Worm (Caenorhabditis elegans) whole organism, young adult: ENCODE results near the gene srx-82.
A peak's percentile ranks its signal among the peaks of the same experiment; 100 is the strongest.

Experiments
- B0336.3 ChIP-seq: fragments of 200-800 bp; sonication (Bioruptor generic); IDR thresholded peaks from 2 replicates; pipeline ENCODE4 v1.3.6; 2022; ENCODE audit warnings: missing genetic modification characterization, missing compliant biosample characterization
- D2030.7 ChIP-seq: fragments of 200-800 bp; sonication (Bioruptor generic); IDR thresholded peaks from 2 replicates; pipeline ENCODE4 v1.3.6; 2022; ENCODE audit warnings: missing genetic modification reagents, missing genetic modification characterization, missing compliant biosample characterization
- F10E7.11 ChIP-seq: sonication (generic microtip); optimal IDR thresholded peaks from 2 replicates; lab custom pipeline; 2017; ENCODE audit warnings: mild to moderate bottlenecking, missing genetic modification characterization, moderate library complexity, missing compliant biosample characterization
- F49E8.2 ChIP-seq: sonication (generic microtip); optimal IDR thresholded peaks from 3 replicates; lab custom pipeline; 2017; ENCODE audit warnings: missing genetic modification characterization, mild to moderate bottlenecking, missing compliant biosample characterization, antibody characterized with exemption, moderate library complexity; ENCODE audit not compliant: insufficient read depth
- F55B11.4 ChIP-seq: sonication (generic microtip); optimal IDR thresholded peaks from 2 replicates; lab custom pipeline; 2016; ENCODE audit warnings: missing compliant biosample characterization, missing genetic modification characterization, borderline replicate concordance; ENCODE audit not compliant: insufficient read depth
- K11D2.4 ChIP-seq: fragments of 200-800 bp; sonication (Bioruptor generic); IDR thresholded peaks from 2 replicates; pipeline ENCODE4 v1.3.6; 2022; ENCODE audit warnings: missing genetic modification reagents, missing genetic modification characterization, missing compliant biosample characterization
- Y79H2A.3 ChIP-seq: fragments of 200-800 bp; sonication (Bioruptor generic); conservative IDR thresholded peaks from 2 replicates; pipeline ENCODE4 v1.3.6; 2022; ENCODE audit warnings: missing genetic modification reagents, missing genetic modification characterization, missing compliant biosample characterization
- attf-5 ChIP-seq: fragments of 200-800 bp; sonication (Bioruptor generic); optimal IDR thresholded peaks from 2 replicates; lab custom pipeline; 2018; ENCODE audit warnings: mild to moderate bottlenecking, missing genetic modification characterization, missing compliant biosample characterization
- attf-6 ChIP-seq: fragments of 200-800 bp; sonication (Bioruptor generic); IDR thresholded peaks from 2 replicates; pipeline ENCODE4 v1.3.6; 2022; ENCODE audit warnings: missing genetic modification reagents, missing genetic modification characterization, missing compliant biosample characterization
- ceh-100 ChIP-seq: fragments of 200-800 bp; sonication (Bioruptor generic); IDR thresholded peaks from 2 replicates; pipeline ENCODE4 v1.3.6; 2022; ENCODE audit warnings: missing genetic modification reagents, missing genetic modification characterization, missing compliant biosample characterization
- dpl-1 ChIP-seq: fragments of 150-350 bp; optimal IDR thresholded peaks from 2 replicates; lab custom pipeline; 2014; ENCODE audit warnings: missing biosample characterization, missing genetic modification reagents, missing genetic modification characterization
- egl-18 ChIP-seq: fragments of 200-800 bp; sonication (Bioruptor generic); IDR thresholded peaks from 2 replicates; pipeline ENCODE4 v1.3.6; 2022; ENCODE audit warnings: missing genetic modification reagents, missing genetic modification characterization, missing compliant biosample characterization
- ekl-4 ChIP-seq: fragments of 200-800 bp; sonication (Bioruptor generic); IDR thresholded peaks from 2 replicates; pipeline ENCODE4 v1.3.6; 2022; ENCODE audit warnings: missing genetic modification reagents, missing genetic modification characterization, missing compliant biosample characterization
- him-1 ChIP-seq: sonication (generic microtip); optimal IDR thresholded peaks from 2 replicates; lab custom pipeline; 2016; ENCODE audit warnings: missing genotype, missing genetic modification reagents, missing genetic modification characterization, missing compliant biosample characterization
- hmg-1.2 ChIP-seq: fragments of 200-800 bp; sonication (Bioruptor generic); IDR thresholded peaks from 2 replicates; pipeline ENCODE4 v1.3.6; 2022; ENCODE audit warnings: missing genetic modification reagents, missing genetic modification characterization, missing compliant biosample characterization
- hmg-20 ChIP-seq: fragments of 200-800 bp; sonication (Bioruptor generic); IDR thresholded peaks from 2 replicates; pipeline ENCODE4 v1.3.6; 2022; ENCODE audit warnings: missing genetic modification reagents, missing genetic modification characterization, missing compliant biosample characterization
- let-607 ChIP-seq, 2 experiments: fragments of 200-800 bp in 1 of 2; sonication (Bioruptor generic) in 1 of 2; sonication (generic microtip) in 1 of 2; optimal IDR thresholded peaks; 2 replicates each; lab custom pipeline; 2016 to 2018; ENCODE audit warnings: mild to moderate bottlenecking in 2 of 2, missing compliant biosample characterization in 2 of 2, missing genetic modification characterization in 2 of 2, moderate library complexity in 2 of 2, missing genotype in 1 of 2
- lin-26 ChIP-seq: fragments of 200-800 bp; sonication (Bioruptor generic); IDR thresholded peaks from 2 replicates; pipeline ENCODE4 v1.3.6; 2022; ENCODE audit warnings: missing genetic modification reagents, missing genetic modification characterization, missing compliant biosample characterization
- lin-40 ChIP-seq: sonication (generic microtip); optimal IDR thresholded peaks from 2 replicates; lab custom pipeline; 2016; ENCODE audit warnings: missing genetic modification characterization, mild to moderate bottlenecking, missing compliant biosample characterization, missing genotype, missing genetic modification reagents
- lsl-1 ChIP-seq: fragments of 200-800 bp; sonication (Bioruptor generic); optimal IDR thresholded peaks from 2 replicates; lab custom pipeline; 2018; ENCODE audit warnings: mild to moderate bottlenecking, missing genetic modification characterization, moderate library complexity, missing compliant biosample characterization
- madf-3 ChIP-seq: fragments of 200-800 bp; sonication (Bioruptor generic); IDR thresholded peaks from 2 replicates; pipeline ENCODE4 v1.3.6; 2022; ENCODE audit warnings: missing genetic modification reagents, missing genetic modification characterization, missing compliant biosample characterization
- madf-6 ChIP-seq: fragments of 200-800 bp; sonication (Bioruptor generic); IDR thresholded peaks from 2 replicates; pipeline ENCODE4 v1.3.6; 2022; ENCODE audit warnings: missing genetic modification reagents, missing genetic modification characterization, missing compliant biosample characterization
- madf-8 ChIP-seq: fragments of 200-800 bp; sonication (Bioruptor generic); conservative IDR thresholded peaks from 2 replicates; pipeline ENCODE4 v1.3.6; 2022; ENCODE audit warnings: missing genetic modification reagents, missing genetic modification characterization, missing compliant biosample characterization
- nhr-120 ChIP-seq: fragments of 200-800 bp; sonication (Bioruptor generic); IDR thresholded peaks from 2 replicates; pipeline ENCODE4 v1.3.6; 2022; ENCODE audit warnings: missing genetic modification characterization, missing compliant biosample characterization
- rcor-1 ChIP-seq: fragments of 200-800 bp; sonication (Bioruptor generic); IDR thresholded peaks from 2 replicates; pipeline ENCODE4 v1.3.6; 2022; ENCODE audit warnings: missing genetic modification reagents, missing genetic modification characterization, missing compliant biosample characterization
- rec-8 ChIP-seq, 2 experiments: sonication (generic microtip); optimal IDR thresholded peaks; 2 replicates each; lab custom pipeline; 2016; ENCODE audit warnings: mild to moderate bottlenecking in 2 of 2, missing genetic modification characterization in 2 of 2, missing genetic modification reagents in 2 of 2, missing genotype in 2 of 2, missing biosample characterization in 1 of 2, missing compliant biosample characterization in 1 of 2, moderate library complexity in 1 of 2
- rpc-1 ChIP-seq, 2 experiments: fragments of 150-350 bp in 1 of 2; sonication (generic microtip) in 1 of 2; optimal IDR thresholded peaks; 2 replicates each; lab custom pipeline; 2014 to 2018; ENCODE audit warnings: missing biosample characterization in 1 of 2, missing genetic modification characterization in 1 of 2, missing genetic modification reagents in 1 of 2, missing genotype in 1 of 2
- snpc-1.1 ChIP-seq: sonication (generic microtip); optimal IDR thresholded peaks from 2 replicates; lab custom pipeline; 2017; ENCODE audit warnings: missing genetic modification characterization, mild to moderate bottlenecking, missing compliant biosample characterization, antibody characterized with exemption, moderate library complexity, missing genotype, missing genetic modification reagents; ENCODE audit not compliant: insufficient read depth
- snpc-1.3 ChIP-seq: sonication (generic microtip); optimal IDR thresholded peaks from 2 replicates; lab custom pipeline; 2017; ENCODE audit warnings: missing genetic modification characterization, mild to moderate bottlenecking, missing compliant biosample characterization, antibody characterized with exemption, moderate library complexity, missing genotype, missing genetic modification reagents; ENCODE audit not compliant: insufficient read depth
- snpc-3.4 ChIP-seq: sonication (generic microtip); optimal IDR thresholded peaks from 2 replicates; lab custom pipeline; 2017; ENCODE audit warnings: missing genetic modification characterization, mild to moderate bottlenecking, missing compliant biosample characterization, antibody characterized with exemption, moderate library complexity, missing genotype, missing genetic modification reagents
- snpc-4 ChIP-seq, 5 experiments: fragments of 150-350 bp in 1 of 5; sonication (generic microtip) in 4 of 5; optimal IDR thresholded peaks; 2 replicates each; lab custom pipeline; 2014 to 2018; ENCODE audit warnings: missing genetic modification characterization in 5 of 5, missing biosample characterization in 3 of 5, antibody characterized with exemption in 2 of 5, mild to moderate bottlenecking in 2 of 5, missing compliant biosample characterization in 2 of 5, missing genotype in 2 of 5, moderate library complexity in 2 of 5, missing genetic modification reagents in 1 of 5
- tbp1 ChIP-seq: fragments of 200-800 bp; sonication (Bioruptor generic); optimal IDR thresholded peaks from 2 replicates; lab custom pipeline; 2018; ENCODE audit warnings: mild to moderate bottlenecking, missing genetic modification characterization, missing compliant biosample characterization
- tlf-1 ChIP-seq: fragments of 200-800 bp; sonication (Bioruptor generic); optimal IDR thresholded peaks from 2 replicates; lab custom pipeline; 2018; ENCODE audit warnings: mild to moderate bottlenecking, missing genetic modification characterization, missing compliant biosample characterization
- unc-130 ChIP-seq: sonication (generic microtip); optimal IDR thresholded peaks from 2 replicates; lab custom pipeline; 2016; ENCODE audit warnings: missing genetic modification reagents, missing genetic modification characterization, missing compliant biosample characterization
- ztf-18 ChIP-seq: sonication (generic microtip); optimal IDR thresholded peaks from 2 replicates; lab custom pipeline; 2016; ENCODE audit warnings: missing genotype, mild to moderate bottlenecking, missing genetic modification characterization, missing compliant biosample characterization

srx-82 gene

DNA sequence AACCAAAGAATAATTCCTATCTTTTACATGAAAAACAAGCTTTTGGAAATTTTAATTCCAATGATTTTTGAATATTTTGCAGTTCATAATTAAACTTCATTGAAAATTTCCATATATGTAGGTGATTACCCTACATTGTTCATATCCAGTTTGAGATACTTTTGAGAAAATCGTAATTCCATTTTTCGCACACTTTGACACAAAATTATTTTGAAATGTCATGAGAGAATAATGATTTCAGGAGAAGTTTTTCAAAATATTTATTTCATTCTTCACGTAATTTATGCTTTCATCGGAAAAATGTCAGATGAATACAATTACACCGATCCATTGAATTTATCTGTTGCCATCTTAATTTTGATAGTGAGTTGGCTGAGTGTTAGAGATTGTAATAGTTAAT, 6.3 kb upstream of the srx-82 start, which contains the start of gene srx-88:
TSS of gene srx-88 (plus strand) at position 301 of the 400 bp plus-strand sequence.
- TF ChIP-seq B0336.3 (GFP tag; lab: Robert Waterston, UW) (no peak), egl-18 (no peak), unc-130 (no peak), Y79H2A.3 (GFP tag; lab: Robert Waterston, UW) (no peak), madf-3 (GFP tag; lab: Robert Waterston, UW) (no peak)
- TF ChIP-seq, all 124 proteins: peak for 0

DNA sequence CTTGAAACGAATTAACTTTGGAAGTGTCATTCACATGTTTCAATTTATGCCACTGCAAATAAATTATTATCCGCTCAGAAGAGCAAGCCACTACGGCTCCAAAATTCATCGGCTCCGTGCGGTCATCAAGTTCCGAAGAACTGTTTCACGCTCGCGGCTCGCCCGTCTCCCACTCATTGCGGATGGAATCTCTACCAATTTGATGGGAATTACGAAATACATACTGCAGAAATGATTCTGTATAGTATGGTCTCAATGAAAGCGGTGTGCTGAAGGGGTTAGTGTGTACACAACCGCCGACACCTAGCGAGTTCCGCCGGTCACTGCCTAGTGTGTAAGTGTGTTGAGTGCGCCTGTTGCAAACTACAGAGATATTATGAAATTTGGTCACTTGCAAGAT, 4.4 kb upstream of the srx-82 start:
- TF ChIP-seq dpl-1 (no peak), D2030.7 (GFP tag; lab: Robert Waterston, UW) (peak; percentile 77), rpc-1 (optimal IDR thresholded peaks at IDR 0.05; lab: Kevin White, UChicago) (no peak), rpc-1 (tag; optimal IDR thresholded peaks at IDR 0.05; lab: Kevin White, UChicago) (peak; percentile 11), rcor-1 (peak; percentile 68), ceh-100 (peak; percentile 51), him-1 (peak; percentile 93), F10E7.11 (tag; lab: Kevin White, UChicago) (no peak), nhr-120 (GFP tag; lab: Robert Waterston, UW) (0 out of 2 replicates have a peak, but pooled peaks have one; percentile 62), snpc-1.1 (tag; lab: Kevin White, UChicago) (peak; percentile 94), F49E8.2 (tag; lab: Kevin White, UChicago) (peak; percentile 56), snpc-3.4 (tag; lab: Kevin White, UChicago) (peak; percentile 84), let-607 (tag; optimal IDR thresholded peaks at IDR 0.05; lab: Kevin White, UChicago) (no peak), lin-26 (peak; percentile 99), F55B11.4 (tag; lab: Kevin White, UChicago) (no peak), madf-8 (GFP tag; lab: Robert Waterston, UW) (no peak), lsl-1 (peak; percentile 55), attf-5 (GFP tag; lab: Kevin White, UChicago) (no peak), hmg-1.2 (GFP tag; lab: Robert Waterston, UW) (peak; percentile 81), tlf-1 (no peak), tbp1 (GFP tag; lab: Kevin White, UChicago) (peak; percentile 71), hmg-20 (GFP tag; lab: Robert Waterston, UW) (peak; percentile 43; the same call in 1 of the 2 replicates), snpc-1.3 (tag; lab: Kevin White, UChicago) (peak; percentile 43), madf-6 (GFP tag; lab: Robert Waterston, UW) (peak; percentile 70; the same call in 1 of the 2 replicates), attf-6 (peak; percentile 84), ekl-4 (peak; percentile 53; the same call in 1 of the 2 replicates), rec-8 (tag; optimal IDR thresholded peaks at IDR 0.05; lab: Kevin White, UChicago) (peak in 1 of 2 experiments; percentile 22), snpc-4 (GFP tag; optimal IDR thresholded peaks at IDR 0.05; lab: Kevin White, UChicago) (peak; percentile 91), snpc-4 (tag; optimal IDR thresholded peaks at IDR 0.05; lab: Kevin White, UChicago) (peak; percentile 90 to 97 (median 93)), lin-40 (tag; lab: Kevin White, UChicago) (no peak), K11D2.4 (no peak), ztf-18 (tag; lab: Kevin White, UChicago) (peak; percentile 17)
